Worm (Caenorhabditis elegans) whole organism, L4 larva: ENCODE data around the gene ZK353.4.
"Not testable (repeated sequence)": the region's sequence is repeated elsewhere in the genome, so short reads cannot be mapped to it uniquely, and the experiment has no call there.

Experiments used
- T20F7.1 ChIP-seq: fragments of 200-800 bp; sonication (Bioruptor generic); optimal IDR thresholded peaks from 2 replicates; lab custom pipeline; 2018; ENCODE audit warnings: mild to moderate bottlenecking, missing genetic modification characterization, missing compliant biosample characterization
- Y75B8A.6 ChIP-seq: fragments of 200-800 bp; sonication (Bioruptor generic); IDR thresholded peaks from 2 replicates; pipeline ENCODE4 v1.3.6; 2022; ENCODE audit warnings: missing genetic modification reagents, missing genetic modification characterization, missing compliant biosample characterization
- ZK546.5 ChIP-seq, 2 experiments: sonication (generic microtip); optimal IDR thresholded peaks; 2 replicates each; lab custom pipeline; 2017; ENCODE audit warnings: missing biosample characterization in 2 of 2, missing genetic modification characterization in 2 of 2
- aly-2 ChIP-seq: sonication (generic microtip); optimal IDR thresholded peaks from 2 replicates; lab custom pipeline; 2018; ENCODE audit warnings: missing biosample characterization, missing genetic modification characterization
- arid-1 ChIP-seq: fragments of 200-800 bp; sonication (Bioruptor generic); conservative IDR thresholded peaks from 2 replicates; pipeline ENCODE4 v1.3.6; 2022; ENCODE audit warnings: missing genetic modification reagents, missing genetic modification characterization, missing compliant biosample characterization
- ceh-32 ChIP-seq: sonication (generic microtip); optimal IDR thresholded peaks from 2 replicates; lab custom pipeline; 2016; ENCODE audit warnings: mild to moderate bottlenecking, missing genetic modification characterization, missing compliant biosample characterization; ENCODE audit not compliant: poor library complexity
- ces-1 ChIP-seq: fragments of 150-350 bp; sonication (generic microtip); optimal IDR thresholded peaks from 4 replicates; lab custom pipeline; 2014; ENCODE audit warnings: missing biosample characterization, missing genetic modification reagents, missing genetic modification characterization
- cey-2 ChIP-seq: sonication (generic microtip); optimal IDR thresholded peaks from 3 replicates; lab custom pipeline; 2017; ENCODE audit warnings: missing genetic modification characterization, mild to moderate bottlenecking, missing compliant biosample characterization, antibody characterized with exemption, borderline replicate concordance; ENCODE audit not compliant: insufficient read depth
- ctbp-1 ChIP-seq: fragments of 200-800 bp; sonication (Bioruptor generic); IDR thresholded peaks from 2 replicates; pipeline ENCODE4 v1.3.6; 2022; ENCODE audit warnings: missing genetic modification reagents, missing genetic modification characterization, missing compliant biosample characterization
- daf-16 ChIP-seq, 3 experiments: sonication (generic microtip); optimal IDR thresholded peaks; 2 replicates each; lab custom pipeline; 2016 to 2017; ENCODE audit warnings: missing genetic modification characterization in 3 of 3, missing genetic modification reagents in 3 of 3, mild to moderate bottlenecking in 2 of 3, missing compliant biosample characterization in 2 of 3, missing biosample characterization in 1 of 3, moderate library complexity in 1 of 3
- daf-19 ChIP-seq: fragments of 200-800 bp; sonication (Bioruptor generic); conservative IDR thresholded peaks from 2 replicates; pipeline ENCODE4 v1.3.6; 2022; ENCODE audit warnings: missing genetic modification characterization, missing compliant biosample characterization
- duxl-1 ChIP-seq: sonication (generic microtip); optimal IDR thresholded peaks from 2 replicates; lab custom pipeline; 2016; ENCODE audit warnings: mild to moderate bottlenecking, missing genetic modification characterization, moderate library complexity, missing compliant biosample characterization; ENCODE audit not compliant: poor library complexity
- dve-1 ChIP-seq: sonication (generic microtip); optimal IDR thresholded peaks from 2 replicates; lab custom pipeline; 2017; ENCODE audit warnings: antibody characterized with exemption, mild to moderate bottlenecking, missing genetic modification characterization, missing compliant biosample characterization; ENCODE audit not compliant: insufficient read depth
- fos-1 ChIP-seq: fragments of 150-350 bp; optimal IDR thresholded peaks from 2 replicates; lab custom pipeline; 2014; ENCODE audit warnings: missing biosample characterization, missing genetic modification characterization
- gei-8 ChIP-seq: fragments of 200-800 bp; sonication (Bioruptor generic); optimal IDR thresholded peaks from 2 replicates; lab custom pipeline; 2018; ENCODE audit warnings: mild to moderate bottlenecking, missing genetic modification characterization, missing compliant biosample characterization
- hmg-1.1 ChIP-seq: fragments of 200-800 bp; sonication (Bioruptor generic); IDR thresholded peaks from 2 replicates; pipeline ENCODE4 v1.3.6; 2022; ENCODE audit warnings: missing genetic modification reagents, missing genetic modification characterization, missing compliant biosample characterization
- lin-13 ChIP-seq: fragments of 150-350 bp; optimal IDR thresholded peaks from 2 replicates; lab custom pipeline; 2014; ENCODE audit warnings: missing biosample characterization, missing genetic modification reagents, missing genetic modification characterization
- lin-38 ChIP-seq: fragments of 200-800 bp; sonication (Bioruptor generic); IDR thresholded peaks from 2 replicates; pipeline ENCODE4 v1.3.6; 2022; ENCODE audit warnings: missing genetic modification reagents, missing genetic modification characterization, missing compliant biosample characterization
- madf-5 ChIP-seq, 2 experiments: fragments of 200-800 bp; sonication (Bioruptor generic); IDR thresholded peaks; 2 replicates each; pipeline ENCODE4 v1.3.6; 2022; ENCODE audit warnings: missing compliant biosample characterization in 2 of 2, missing genetic modification characterization in 2 of 2
- mdl-1 ChIP-seq, 2 experiments: fragments of 150-350 bp in 1 of 2; sonication (generic microtip) in 1 of 2; optimal IDR thresholded peaks; 2 replicates each; lab custom pipeline; 2014 to 2017; ENCODE audit warnings: missing biosample characterization in 2 of 2, missing genetic modification characterization in 2 of 2
- mdt-29 ChIP-seq: fragments of 200-800 bp; sonication (Bioruptor generic); IDR thresholded peaks from 2 replicates; pipeline ENCODE4 v1.3.6; 2022; ENCODE audit warnings: missing genetic modification reagents, missing genetic modification characterization, missing compliant biosample characterization
- mes-2 ChIP-seq: sonication (generic microtip); optimal IDR thresholded peaks from 2 replicates; lab custom pipeline; 2016; ENCODE audit warnings: missing genotype, mild to moderate bottlenecking, missing genetic modification characterization, missing compliant biosample characterization; ENCODE audit not compliant: poor library complexity, severe bottlenecking
- mxl-3 ChIP-seq: fragments of 200-800 bp; sonication (Bioruptor generic); optimal IDR thresholded peaks from 2 replicates; lab custom pipeline; 2018; ENCODE audit warnings: mild to moderate bottlenecking, missing genetic modification characterization, missing compliant biosample characterization
- nhr-10 ChIP-seq: fragments of 150-350 bp; optimal IDR thresholded peaks from 2 replicates; lab custom pipeline; 2014; ENCODE audit warnings: missing biosample characterization, missing genetic modification characterization
- nhr-11 ChIP-seq: fragments of 150-350 bp; optimal IDR thresholded peaks from 2 replicates; lab custom pipeline; 2014; ENCODE audit warnings: missing biosample characterization, missing genetic modification characterization
- nhr-237 ChIP-seq: sonication (generic microtip); optimal IDR thresholded peaks from 2 replicates; lab custom pipeline; 2017; ENCODE audit warnings: missing biosample characterization, missing genetic modification characterization
- nhr-42 ChIP-seq: fragments of 200-800 bp; sonication (Bioruptor generic); IDR thresholded peaks from 2 replicates; pipeline ENCODE4 v1.3.6; 2022; ENCODE audit warnings: missing genetic modification characterization, missing compliant biosample characterization
- nhr-48 ChIP-seq: sonication (generic microtip); optimal IDR thresholded peaks from 2 replicates; lab custom pipeline; 2016; ENCODE audit warnings: mild to moderate bottlenecking, missing genetic modification characterization, missing compliant biosample characterization
- nhr-77 ChIP-seq: fragments of 150-350 bp; optimal IDR thresholded peaks from 2 replicates; lab custom pipeline; 2014; ENCODE audit warnings: missing biosample characterization, missing genetic modification characterization
- pha-4 ChIP-seq, 2 experiments: fragments of 150-350 bp in 1 of 2; fragments of 200-800 bp in 1 of 2; sonication (Bioruptor generic) in 1 of 2; IDR thresholded peaks in 1 of 2; optimal IDR thresholded peaks in 1 of 2; 2 replicates each; pipeline versions ENCODE4 v1.3.6 to Lab custom; 2014 to 2022; ENCODE audit warnings: missing genetic modification characterization in 2 of 2, missing genetic modification reagents in 2 of 2, missing biosample characterization in 1 of 2, missing compliant biosample characterization in 1 of 2
- php-3 ChIP-seq: fragments of 200-800 bp; sonication (Bioruptor generic); IDR thresholded peaks from 2 replicates; pipeline ENCODE4 v1.3.6; 2022; ENCODE audit warnings: missing genetic modification reagents, missing genetic modification characterization, missing compliant biosample characterization
- rbr-2 ChIP-seq: sonication (generic microtip); optimal IDR thresholded peaks from 2 replicates; lab custom pipeline; 2016; ENCODE audit warnings: missing genotype, missing genetic modification characterization, missing compliant biosample characterization
- set-16 ChIP-seq: fragments of 200-800 bp; sonication (Bioruptor generic); IDR thresholded peaks from 2 replicates; pipeline ENCODE4 v1.3.6; 2022; ENCODE audit warnings: missing genetic modification reagents, missing genetic modification characterization, missing compliant biosample characterization
- tra-1 ChIP-seq: fragments of 200-800 bp; sonication (Bioruptor generic); IDR thresholded peaks from 2 replicates; pipeline ENCODE4 v1.3.6; 2022; ENCODE audit warnings: missing genetic modification reagents, missing genetic modification characterization, missing compliant biosample characterization
- zfp-2 ChIP-seq: sonication (generic microtip); optimal IDR thresholded peaks from 2 replicates; lab custom pipeline; 2016; ENCODE audit warnings: mild to moderate bottlenecking, missing genetic modification characterization, missing compliant biosample characterization

Gene ZK353.4

DNA sequence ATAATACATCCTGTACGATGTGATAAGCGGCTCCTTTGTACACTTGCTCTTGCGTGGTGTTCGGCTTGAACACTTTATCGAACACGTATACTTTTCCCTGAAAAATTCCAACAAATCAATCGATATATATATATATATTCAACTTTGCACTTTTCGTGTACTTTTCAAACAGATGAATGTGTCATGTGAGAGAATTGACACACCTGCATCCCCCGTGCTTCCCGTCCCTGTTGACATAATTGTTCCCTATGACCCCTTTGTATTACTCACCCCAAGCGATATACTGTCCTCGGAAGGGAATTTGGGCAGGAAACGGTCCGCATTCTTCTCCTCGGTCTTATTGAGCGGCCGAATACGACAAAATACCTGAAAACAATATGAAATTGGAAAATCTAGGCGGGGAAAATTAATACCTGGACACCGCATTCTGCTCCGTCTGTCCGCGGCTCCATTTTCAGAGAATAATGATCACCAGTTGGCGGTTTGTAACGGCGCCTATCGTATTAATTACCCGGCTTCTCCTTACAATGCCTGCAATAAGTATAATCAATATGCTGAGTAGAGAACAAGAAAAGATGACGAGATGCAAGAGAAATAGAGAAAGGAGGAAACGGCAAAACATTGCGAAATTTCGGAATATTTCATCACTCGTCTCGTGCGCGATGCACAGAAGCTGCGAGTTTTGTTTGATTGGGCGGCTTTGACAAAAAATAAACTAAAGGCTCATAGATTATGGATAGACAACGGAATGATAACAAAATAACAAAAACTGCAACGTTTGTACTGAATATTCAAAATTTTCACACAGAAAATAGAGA lies 34.6 kb downstream of the ZK353.4 start, which contains the start of gene unc-116 (continued):
- TF ChIP-seq mxl-3 (GFP tag; lab: Kevin White, UChicago) (no peak), nhr-77 (tag; lab: Kevin White, UChicago) (no peak), cey-2 (tag; lab: Kevin White, UChicago) (no peak), pha-4 (GFP tag; IDR thresholded peaks at IDR 0.05; lab: Robert Waterston, UW) (no peak), pha-4 (tag; optimal IDR thresholded peaks at IDR 0.05; lab: Kevin White, UChicago) (peak; percentile 8), nhr-10 (tag; lab: Kevin White, UChicago) (no peak), ZK546.5 (tag; optimal IDR thresholded peaks at IDR 0.05; lab: Kevin White, UChicago) (no peak), php-3 (no peak), ces-1 (GFP tag; lab: Kevin White, UChicago) (no peak), nhr-11 (tag; lab: Kevin White, UChicago) (peak; percentile 22), zfp-2 (tag; lab: Kevin White, UChicago) (no peak), ctbp-1 (GFP tag; lab: Robert Waterston, UW) (no peak), set-16 (0 out of 2 replicates have a peak, but pooled peaks have one; percentile 7), nhr-48 (tag; lab: Kevin White, UChicago) (no peak), daf-19 (no peak), tra-1 (GFP tag; lab: Robert Waterston, UW) (no peak), daf-16 (GFP tag; optimal IDR thresholded peaks at IDR 0.05; lab: Kevin White, UChicago) (no peak), daf-16 (tag; optimal IDR thresholded peaks at IDR 0.05; lab: Kevin White, UChicago) (no peak), aly-2 (no peak), dve-1 (tag; lab: Kevin White, UChicago) (peak; percentile 55), lin-38 (GFP tag; lab: Robert Waterston, UW) (no peak), gei-8 (GFP tag; lab: Kevin White, UChicago) (no peak), duxl-1 (tag; lab: Kevin White, UChicago) (no peak), arid-1 (GFP tag; lab: Robert Waterston, UW) (no peak), T20F7.1 (GFP tag; lab: Kevin White, UChicago) (peak; percentile 42), mes-2 (tag; lab: Kevin White, UChicago) (peak; percentile 34), ceh-32 (tag; lab: Kevin White, UChicago) (no peak), hmg-1.1 (GFP tag; lab: Robert Waterston, UW) (peak; percentile 51), rbr-2 (tag; lab: Kevin White, UChicago) (no peak), nhr-42 (GFP tag; lab: Robert Waterston, UW) (no peak), mdl-1 (tag; optimal IDR thresholded peaks at IDR 0.05; lab: Kevin White, UChicago) (peak; percentile 37 to 76), lin-13 (no peak), mdt-29 (GFP tag; lab: Robert Waterston, UW) (no peak), madf-5 (GFP tag; IDR thresholded peaks at IDR 0.05; lab: Robert Waterston, UW) (no peak), fos-1 (tag; lab: Kevin White, UChicago) (no peak)

- TF ChIP-seq Y75B8A.6 (GFP tag; lab: Robert Waterston, UW); nhr-237 (tag; lab: Kevin White, UChicago); tra-1 (GFP tag; lab: Robert Waterston, UW): not testable (repeated sequence)
Measured at ce11 chrIII:8347822-8348221, 41.6 kb downstream of the ZK353.4 start, which contains the start of gene clc-29. TSS of gene clc-29 (minus strand) at chrIII:8347922.
